Fruit fly (Drosophila melanogaster): Measurements from ENCODE around the gene Lint-1.

Lint-1 gene

DNA sequence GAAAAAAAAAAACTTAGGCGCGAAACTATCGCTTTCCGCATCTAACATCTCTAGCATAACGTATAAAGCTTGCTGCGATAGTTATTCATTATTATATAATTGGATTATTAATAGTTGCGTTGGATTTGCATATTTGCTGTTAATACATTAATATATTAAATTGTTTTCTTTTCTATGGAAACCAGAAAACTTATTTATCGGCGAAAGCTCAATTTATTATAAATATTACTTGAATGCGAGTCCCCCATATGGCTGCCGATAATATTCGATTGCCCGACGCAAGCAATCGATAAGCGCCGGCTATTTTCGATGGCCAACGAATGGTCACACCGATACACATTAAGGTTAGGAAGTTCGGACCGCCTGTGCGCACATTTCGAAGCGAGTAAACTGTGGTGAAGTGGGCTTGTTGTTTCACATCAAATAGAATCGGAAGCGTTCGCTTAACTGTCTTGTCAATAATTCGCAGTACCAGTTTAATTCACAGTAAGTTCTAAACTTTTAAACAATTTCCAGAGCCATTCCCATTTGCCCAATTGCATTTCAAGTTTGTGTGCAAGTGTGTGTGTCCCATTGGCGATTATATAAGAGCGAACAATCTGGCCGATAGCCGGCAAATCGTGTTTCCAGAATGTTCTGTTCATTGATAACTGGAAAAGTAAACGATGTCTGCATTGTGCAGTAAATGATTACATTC, 40.8 kb upstream of the Lint-1 start, which contains the start of gene Hsp60A (continued):
- TF ChIP-seq ind (GFP tag; optimal IDR thresholded peaks at IDR 0.05) (peak; percentile 28), D19B (GFP tag; optimal IDR thresholded peaks at IDR 0.05) (no peak), mirr (GFP tag; optimal IDR thresholded peaks at IDR 0.05) (no peak), CG18262 (tag; optimal IDR thresholded peaks at IDR 0.05) (peak; percentile 3), Med (GFP tag) (peak; percentile 69), CG31365 (tag; optimal IDR thresholded peaks at IDR 0.05) (no peak), onecut (GFP tag; IDR thresholded peaks at IDR 0.05) (no peak), Dad (GFP tag; optimal IDR thresholded peaks at IDR 0.05) (peak; percentile 16), C15 (GFP tag; IDR thresholded peaks at IDR 0.05) (no peak), CG2120 (GFP tag; optimal IDR thresholded peaks at IDR 0.05) (peak; percentile 63), wek (GFP tag; optimal IDR thresholded peaks at IDR 0.05) (peak; percentile 97), ttk (GFP tag; IDR thresholded peaks at IDR 0.05) (no peak), CG6765 (GFP tag; optimal IDR thresholded peaks at IDR 0.05) (no peak), ash1 (GFP tag; optimal IDR thresholded peaks at IDR 0.05) (no peak), Asciz (GFP tag; optimal IDR thresholded peaks at IDR 0.05) (no peak), her (GFP tag; optimal IDR thresholded peaks at IDR 0.05) (no peak), maf-S (GFP tag; optimal IDR thresholded peaks at IDR 0.05) (no peak), Myb (GFP tag; optimal IDR thresholded peaks at IDR 0.05) (no peak), CG5180 (GFP tag; optimal IDR thresholded peaks at IDR 0.05) (no peak), CG11696 (GFP tag; IDR thresholded peaks at IDR 0.05) (no peak), zen2 (GFP tag; IDR thresholded peaks at IDR 0.05; ENCODE audit: partially characterized antibody) (peak; percentile 36; the same call in 1 of the 3 replicates), CG2129 (GFP tag; IDR thresholded peaks at IDR 0.05; ENCODE audit: partially characterized antibody) (peak; percentile 60; the same call in 1 of the 2 replicates), insv (GFP tag; optimal IDR thresholded peaks at IDR 0.05) (no peak), grn (GFP tag; optimal IDR thresholded peaks at IDR 0.05) (no peak), dimm (GFP tag; IDR thresholded peaks at IDR 0.05) (no peak), pb (GFP tag; optimal IDR thresholded peaks at IDR 0.05) (no peak), pzg (GFP tag; optimal IDR thresholded peaks at IDR 0.05) (peak; percentile 73), CG31388 (GFP tag; optimal IDR thresholded peaks at IDR 0.05) (peak; percentile 8), CG5245 (GFP tag; optimal IDR thresholded peaks at IDR 0.05) (no peak), Max (GFP tag; optimal IDR thresholded peaks at IDR 0.05) (peak; percentile 65), CG18476 (GFP tag; optimal IDR thresholded peaks at IDR 0.05) (peak; percentile 65), CG3065 (GFP tag; optimal IDR thresholded peaks at IDR 0.05) (no peak), Hey (tag; optimal IDR thresholded peaks at IDR 0.05) (no peak), CG43689 (GFP tag; IDR thresholded peaks at IDR 0.05) (no peak), Gug (GFP tag; IDR thresholded peaks at IDR 0.05) (no peak), stwl (tag; optimal IDR thresholded peaks at IDR 0.05) (peak; percentile 50), Chrac-16 (GFP tag; optimal IDR thresholded peaks at IDR 0.05) (peak; percentile 21), CG4730 (GFP tag; IDR thresholded peaks at IDR 0.05) (0 out of 2 replicates have a peak, but pooled peaks have one; percentile 15), CG11695 (GFP tag; IDR thresholded peaks at IDR 0.05) (no peak), pnt (GFP tag; optimal IDR thresholded peaks at IDR 0.05) (no peak), CG7987 (GFP tag; optimal IDR thresholded peaks at IDR 0.05) (no peak), Awh (GFP tag; IDR thresholded peaks at IDR 0.05) (no peak), CG8924 (tag; optimal IDR thresholded peaks at IDR 0.05) (peak; percentile 33), Lim3 (GFP tag; IDR thresholded peaks at IDR 0.05) (no peak), NfI (GFP tag; optimal IDR thresholded peaks at IDR 0.05) (peak; percentile 34), CG6854 (GFP tag; optimal IDR thresholded peaks at IDR 0.05) (no peak), CG12299 (tag; optimal IDR thresholded peaks at IDR 0.05) (peak; percentile 46), CG7928 (GFP tag; optimal IDR thresholded peaks at IDR 0.05) (no peak), ci (GFP tag; IDR thresholded peaks at IDR 0.05) (peak; percentile 72; the same call in 2 of the 3 replicates), CG11247 (GFP tag; IDR thresholded peaks at IDR 0.05) (0 out of 2 replicates have a peak, but pooled peaks have one; percentile 14)

Measured in whole organism, embryonic.